Worm (Caenorhabditis elegans): ENCODE measurements around the gene lpr-5.
A peak's percentile ranks its signal among the peaks of the same experiment; 100 is the strongest.

lpr-5 gene

DNA sequence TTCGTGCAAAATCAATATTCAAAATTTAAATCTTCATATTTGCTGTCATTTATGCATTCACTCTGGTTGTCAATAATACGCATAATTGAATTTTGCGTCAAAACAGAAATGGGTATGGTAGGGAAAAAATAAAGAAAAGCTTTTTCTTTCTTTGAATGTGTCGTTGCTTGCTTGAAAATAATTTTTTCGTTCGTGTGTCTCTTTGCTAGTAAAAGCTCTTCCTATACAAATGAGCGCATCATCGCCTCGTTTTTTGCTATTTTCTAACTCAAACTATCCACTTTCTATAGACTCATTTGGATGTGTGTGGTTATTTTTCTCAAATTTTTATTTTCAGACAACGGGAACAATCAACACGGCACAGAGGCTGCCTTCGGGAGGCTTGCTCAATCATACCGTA is 33.3 kb upstream of the lpr-5 start, which contains the start of gene ldb-1:
TSS of gene ldb-1 (plus strand) at position 301 of the 400 bp plus-strand sequence.
- TF ChIP-seq tbx-2 (tag; optimal IDR thresholded peaks at IDR 0.05): no peak
- no peak for TF ChIP-seq mml-1 (tag; optimal IDR thresholded peaks at IDR 0.05)
- TF ChIP-seq fkh-2 (tag; optimal IDR thresholded peaks at IDR 0.05): no peak
- no peak for TF ChIP-seq hmg-11 (tag; optimal IDR thresholded peaks at IDR 0.05)

- TF ChIP-seq eor-1 (tag; optimal IDR thresholded peaks at IDR 0.05): no peak
- peak; percentile 76 for TF ChIP-seq ama-1 (optimal IDR thresholded peaks at IDR 0.05)
- no peak for TF ChIP-seq nhr-12 (tag; optimal IDR thresholded peaks at IDR 0.05)
- TF ChIP-seq fkh-2 (tag; optimal IDR thresholded peaks at IDR 0.05): no peak
- peak; percentile 88 for TF ChIP-seq nhr-43 (tag; optimal IDR thresholded peaks at IDR 0.05; ENCODE audit: poor library complexity, severe bottlenecking)
- peak; percentile 50 for TF ChIP-seq R02D3.7 (tag; optimal IDR thresholded peaks at IDR 0.05)
- no peak for TF ChIP-seq mml-1 (tag; optimal IDR thresholded peaks at IDR 0.05)
- TF ChIP-seq daf-12 (tag; optimal IDR thresholded peaks at IDR 0.05): no peak
- peak; percentile 5 for TF ChIP-seq snpc-4 (tag; optimal IDR thresholded peaks at IDR 0.05)
- TF ChIP-seq pqm-1 (tag; optimal IDR thresholded peaks at IDR 0.05): no peak
- TF ChIP-seq nhr-67 (tag; optimal IDR thresholded peaks at IDR 0.05): peak; percentile 49
- TF ChIP-seq ceh-9 (tag; optimal IDR thresholded peaks at IDR 0.05): no peak
- peak; percentile 67 for TF ChIP-seq nhr-11 (tag; optimal IDR thresholded peaks at IDR 0.05)
- peak; percentile 79 for TF ChIP-seq lsy-12 (tag; optimal IDR thresholded peaks at IDR 0.05)
- peak; percentile 47 for TF ChIP-seq elt-1 (tag; optimal IDR thresholded peaks at IDR 0.05)
- peak; percentile 19 for TF ChIP-seq nhr-76 (tag; optimal IDR thresholded peaks at IDR 0.05)
- peak; percentile 85 for TF ChIP-seq nhr-23 (tag; optimal IDR thresholded peaks at IDR 0.05)
- TF ChIP-seq sea-2 (GFP tag; optimal IDR thresholded peaks at IDR 0.05): no peak
- peak; percentile 77 for TF ChIP-seq pha-4 (tag; optimal IDR thresholded peaks at IDR 0.05)
- peak; percentile 47 for TF ChIP-seq lin-39 (tag; optimal IDR thresholded peaks at IDR 0.05)
- TF ChIP-seq ceh-16 (tag; optimal IDR thresholded peaks at IDR 0.05): no peak
- TF ChIP-seq nhr-25 (tag; optimal IDR thresholded peaks at IDR 0.05): peak; percentile 94
- no peak for TF ChIP-seq nhr-28 (tag; optimal IDR thresholded peaks at IDR 0.05)
- peak; percentile 56 for TF ChIP-seq mdl-1 (tag; optimal IDR thresholded peaks at IDR 0.05)
- TF ChIP-seq nhr-237 (tag; optimal IDR thresholded peaks at IDR 0.05): peak; percentile 15
- no peak for TF ChIP-seq unc-39 (tag; optimal IDR thresholded peaks at IDR 0.05)
- peak; percentile 44 for TF ChIP-seq ztf-4 (tag; optimal IDR thresholded peaks at IDR 0.05)
- TF ChIP-seq skn-1 (tag; optimal IDR thresholded peaks at IDR 0.05): peak; percentile 51
- TF ChIP-seq egl-27 (tag; optimal IDR thresholded peaks at IDR 0.05): peak; percentile 76
- peak; percentile 74 for TF ChIP-seq elt-2 (tag; optimal IDR thresholded peaks at IDR 0.05)
- no peak for TF ChIP-seq aly-2 (tag; optimal IDR thresholded peaks at IDR 0.05)
- peak; percentile 87 for TF ChIP-seq nfya-1 (tag; optimal IDR thresholded peaks at IDR 0.05; ENCODE audit: insufficient read depth)
- peak in 2 of 3 experiments; percentile 2 to 3 for TF ChIP-seq elt-3 (tag; optimal IDR thresholded peaks at IDR 0.05)
- peak; percentile 99 for TF ChIP-seq hmg-11 (tag; optimal IDR thresholded peaks at IDR 0.05)
- peak; percentile 95 for TF ChIP-seq egl-5 (tag; optimal IDR thresholded peaks at IDR 0.05)
- no peak for TF ChIP-seq ztf-11 (tag; optimal IDR thresholded peaks at IDR 0.05)
- TF ChIP-seq ZK546.5 (tag; optimal IDR thresholded peaks at IDR 0.05): no peak
- peak; percentile 73 for TF ChIP-seq zag-1 (tag; optimal IDR thresholded peaks at IDR 0.05)
- peak; percentile 51 for TF ChIP-seq ceh-82 (tag; optimal IDR thresholded peaks at IDR 0.05)
- peak; percentile 50 for TF ChIP-seq lin-15B (tag; optimal IDR thresholded peaks at IDR 0.05)
- TF ChIP-seq jun-1 (tag; optimal IDR thresholded peaks at IDR 0.05): peak; percentile 89
- TF ChIP-seq tbx-2 (tag; optimal IDR thresholded peaks at IDR 0.05): peak; percentile 90
- peak; percentile 82 for TF ChIP-seq ceh-28 (tag; optimal IDR thresholded peaks at IDR 0.05)
- TF ChIP-seq nhr-77 (tag; optimal IDR thresholded peaks at IDR 0.05): no peak
- TF ChIP-seq fkh-10 (GFP tag; optimal IDR thresholded peaks at IDR 0.05): peak; percentile 0
- TF ChIP-seq unc-62 (GFP tag; optimal IDR thresholded peaks at IDR 0.05): peak; percentile 73
- TF ChIP-seq fos-1 (tag; optimal IDR thresholded peaks at IDR 0.05): no peak
These were observed 30.8 kb upstream of the lpr-5 start for ce11 chrX:11031047-11031695.
